Worm (Caenorhabditis elegans): ENCODE results near the gene maph-1.3.

ce11 chrIII:3883146-3883545, 38.5 kb downstream of the maph-1.3 start:
- TF ChIP-seq cog-1 (tag; optimal IDR thresholded peaks at IDR 0.05), result no peak
- TF ChIP-seq klf-2 (GFP tag; conservative IDR thresholded peaks at IDR 0.05), result no peak
- TF ChIP-seq ztf-23 (GFP tag; IDR thresholded peaks at IDR 0.05), result no peak

Data from whole organism, midembryonic.